Worm (Caenorhabditis elegans) whole organism, L1 larva: ENCODE measurements around the gene H03G16.5.

Experiments
- C16A3.4 ChIP-seq: fragments of 150-350 bp; optimal IDR thresholded peaks from 2 replicates; lab custom pipeline; 2014; ENCODE audit warnings: missing biosample characterization, missing genetic modification characterization
- C34B4.2 ChIP-seq: sonication (generic microtip); optimal IDR thresholded peaks from 2 replicates; lab custom pipeline; 2017; ENCODE audit warnings: mild to moderate bottlenecking, missing genetic modification characterization, missing compliant biosample characterization
- F16B12.6 ChIP-seq: fragments of 150-350 bp; optimal IDR thresholded peaks from 2 replicates; lab custom pipeline; 2014; ENCODE audit warnings: missing biosample characterization, missing genetic modification characterization
- Y116A8C.19 ChIP-seq: sonication (generic microtip); optimal IDR thresholded peaks from 2 replicates; lab custom pipeline; 2016; ENCODE audit warnings: missing compliant biosample characterization, missing genetic modification characterization, borderline replicate concordance
- aha-1 ChIP-seq: fragments of 150-350 bp; optimal IDR thresholded peaks from 2 replicates; lab custom pipeline; 2014; ENCODE audit warnings: missing biosample characterization, missing genetic modification characterization
- alr-1 ChIP-seq: fragments of 200-800 bp; sonication (Bioruptor generic); optimal IDR thresholded peaks from 2 replicates; lab custom pipeline; 2018; ENCODE audit warnings: borderline replicate concordance, mild to moderate bottlenecking, missing genetic modification characterization, missing compliant biosample characterization
- ama-1 ChIP-seq: fragments of 150-350 bp; optimal IDR thresholded peaks from 2 replicates; lab custom pipeline; 2014
- blmp-1 ChIP-seq: fragments of 150-350 bp; optimal IDR thresholded peaks from 2 replicates; lab custom pipeline; 2014; ENCODE audit warnings: missing biosample characterization, missing genetic modification characterization
- ceh-63 ChIP-seq: fragments of 200-800 bp; sonication (Bioruptor generic); optimal IDR thresholded peaks from 2 replicates; lab custom pipeline; 2018; ENCODE audit warnings: mild to moderate bottlenecking, missing genetic modification characterization, missing compliant biosample characterization
- ceh-8 ChIP-seq: fragments of 200-800 bp; sonication (Bioruptor generic); optimal IDR thresholded peaks from 2 replicates; lab custom pipeline; 2018; ENCODE audit warnings: mild to moderate bottlenecking, missing genetic modification characterization, moderate library complexity, missing compliant biosample characterization
- ceh-82 ChIP-seq, 3 experiments: fragments of 150-350 bp in 1 of 3; sonication (generic microtip) in 2 of 3; optimal IDR thresholded peaks; 2 replicates each; lab custom pipeline; 2014 to 2017; ENCODE audit warnings: missing biosample characterization in 3 of 3, missing genetic modification characterization in 3 of 3
- ceh-90 ChIP-seq: sonication (generic microtip); optimal IDR thresholded peaks from 2 replicates; lab custom pipeline; 2016; ENCODE audit warnings: missing genetic modification characterization, missing compliant biosample characterization
- dpl-1 ChIP-seq, 3 experiments: fragments of 150-350 bp in 2 of 3; sonication (generic microtip) in 1 of 3; optimal IDR thresholded peaks; 2 replicates each; lab custom pipeline; 2014 to 2017; ENCODE audit warnings: missing biosample characterization in 3 of 3, missing genetic modification characterization in 3 of 3, missing genetic modification reagents in 3 of 3
- dsc-1 ChIP-seq: sonication (generic microtip); optimal IDR thresholded peaks from 2 replicates; lab custom pipeline; 2016; ENCODE audit warnings: mild to moderate bottlenecking, missing genetic modification characterization, missing compliant biosample characterization
- efl-1 ChIP-seq, 4 experiments: fragments of 150-350 bp; optimal IDR thresholded peaks in 3 of 4; peaks in 1 of 4; 1 replicate in 1 of 4; 2 replicates in 3 of 4; lab custom pipeline; 2014; ENCODE audit warnings: missing biosample characterization in 2 of 4, missing genetic modification characterization in 2 of 4, missing genetic modification reagents in 2 of 4
- elt-2 ChIP-seq: sonication (generic microtip); optimal IDR thresholded peaks from 2 replicates; lab custom pipeline; 2016; ENCODE audit warnings: missing genetic modification characterization, mild to moderate bottlenecking, inconsistent platforms, missing compliant biosample characterization, missing genetic modification reagents
- ets-5 ChIP-seq: fragments of 200-800 bp; sonication (Bioruptor generic); IDR thresholded peaks from 2 replicates; pipeline ENCODE4 v1.3.6; 2022; ENCODE audit warnings: missing genetic modification characterization, missing compliant biosample characterization
- fos-1 ChIP-seq: fragments of 150-350 bp; optimal IDR thresholded peaks from 2 replicates; lab custom pipeline; 2014; ENCODE audit warnings: missing biosample characterization, missing genetic modification characterization
- grh-1 ChIP-seq: fragments of 200-800 bp; sonication (Bioruptor generic); IDR thresholded peaks from 2 replicates; pipeline ENCODE4 v1.3.6; 2022; ENCODE audit warnings: missing genetic modification reagents, missing genetic modification characterization, missing compliant biosample characterization
- hlh-17 ChIP-seq: fragments of 200-800 bp; sonication (Bioruptor generic); optimal IDR thresholded peaks from 2 replicates; lab custom pipeline; 2018; ENCODE audit warnings: missing genetic modification characterization, mild to moderate bottlenecking, missing compliant biosample characterization, moderate library complexity, borderline replicate concordance
- hpl-2 ChIP-seq: fragments of 150-350 bp; optimal IDR thresholded peaks from 2 replicates; lab custom pipeline; 2014; ENCODE audit warnings: missing biosample characterization, missing genetic modification reagents, missing genetic modification characterization
- isw-1 ChIP-seq: fragments of 200-800 bp; sonication (Bioruptor generic); IDR thresholded peaks from 2 replicates; pipeline ENCODE4 v1.3.6; 2022; ENCODE audit warnings: missing genetic modification characterization, missing compliant biosample characterization
- jun-1 ChIP-seq: fragments of 150-350 bp; optimal IDR thresholded peaks from 2 replicates; lab custom pipeline; 2014; ENCODE audit warnings: missing biosample characterization, missing genetic modification reagents, missing genetic modification characterization
- lin-14 ChIP-seq: fragments of 200-800 bp; sonication (Bioruptor generic); optimal IDR thresholded peaks from 2 replicates; lab custom pipeline; 2018; ENCODE audit warnings: mild to moderate bottlenecking, missing genetic modification characterization, moderate library complexity, missing compliant biosample characterization
- lin-15B ChIP-seq: fragments of 150-350 bp; sonication (generic microtip); optimal IDR thresholded peaks from 3 replicates; lab custom pipeline; 2014; ENCODE audit warnings: missing biosample characterization, missing genetic modification characterization
- lin-35 ChIP-seq, 2 experiments: fragments of 150-350 bp; optimal IDR thresholded peaks; 2 replicates each; lab custom pipeline; 2014; ENCODE audit warnings: missing biosample characterization in 2 of 2, missing genetic modification characterization in 2 of 2, missing genetic modification reagents in 2 of 2
- lsy-2 ChIP-seq, 2 experiments: fragments of 150-350 bp; optimal IDR thresholded peaks; 2 replicates each; lab custom pipeline; 2014; ENCODE audit warnings: missing biosample characterization in 2 of 2, missing genetic modification characterization in 2 of 2
- mdl-1 ChIP-seq, 2 experiments: fragments of 150-350 bp; optimal IDR thresholded peaks; 2 replicates each; lab custom pipeline; 2014 to 2017; ENCODE audit warnings: missing biosample characterization in 2 of 2, missing genetic modification characterization in 2 of 2, inconsistent platforms in 1 of 2
- mef-2 ChIP-seq: fragments of 150-350 bp; optimal IDR thresholded peaks from 2 replicates; lab custom pipeline; 2014; ENCODE audit warnings: missing biosample characterization, missing genetic modification characterization
- nhr-11 ChIP-seq: fragments of 150-350 bp; optimal IDR thresholded peaks from 2 replicates; lab custom pipeline; 2014; ENCODE audit warnings: missing biosample characterization, missing genetic modification characterization
- nhr-12 ChIP-seq: sonication (generic microtip); optimal IDR thresholded peaks from 2 replicates; lab custom pipeline; 2017; ENCODE audit warnings: missing biosample characterization, missing genetic modification characterization
- nhr-19 ChIP-seq: fragments of 200-800 bp; sonication (Bioruptor generic); conservative IDR thresholded peaks from 2 replicates; pipeline ENCODE4 v1.3.6; 2022; ENCODE audit warnings: missing genetic modification characterization, missing compliant biosample characterization
- nhr-20 ChIP-seq: sonication (generic microtip); optimal IDR thresholded peaks from 2 replicates; lab custom pipeline; 2016; ENCODE audit warnings: mild to moderate bottlenecking, missing genetic modification characterization, missing compliant biosample characterization
- nhr-237 ChIP-seq: fragments of 150-350 bp; optimal IDR thresholded peaks from 2 replicates; lab custom pipeline; 2014; ENCODE audit warnings: missing biosample characterization, missing genetic modification characterization
- nhr-28 ChIP-seq: fragments of 150-350 bp; optimal IDR thresholded peaks from 2 replicates; lab custom pipeline; 2014; ENCODE audit warnings: missing biosample characterization, missing genetic modification characterization
- nhr-76 ChIP-seq: sonication (generic microtip); optimal IDR thresholded peaks from 2 replicates; lab custom pipeline; 2017; ENCODE audit warnings: missing biosample characterization, missing genetic modification characterization
- nhr-84 ChIP-seq: sonication (generic microtip); optimal IDR thresholded peaks from 2 replicates; lab custom pipeline; 2017; ENCODE audit warnings: missing biosample characterization, missing genetic modification characterization
- pax-3 ChIP-seq: fragments of 200-800 bp; sonication (Bioruptor generic); optimal IDR thresholded peaks from 2 replicates; lab custom pipeline; 2018; ENCODE audit warnings: mild to moderate bottlenecking, missing genetic modification characterization, moderate library complexity, missing compliant biosample characterization
- pqm-1 ChIP-seq: sonication (generic microtip); optimal IDR thresholded peaks from 3 replicates; lab custom pipeline; 2017; ENCODE audit warnings: missing biosample characterization, missing genetic modification characterization
- skn-1 ChIP-seq: fragments of 150-350 bp; optimal IDR thresholded peaks from 2 replicates; lab custom pipeline; 2014; ENCODE audit warnings: missing biosample characterization, missing genetic modification characterization
- snpc-4 ChIP-seq: fragments of 150-350 bp; optimal IDR thresholded peaks from 2 replicates; lab custom pipeline; 2014; ENCODE audit warnings: missing biosample characterization, missing genetic modification characterization
- snu-23 ChIP-seq: sonication (generic microtip); optimal IDR thresholded peaks from 2 replicates; lab custom pipeline; 2016; ENCODE audit warnings: missing genetic modification characterization, missing compliant biosample characterization
- sptf-1 ChIP-seq: fragments of 150-350 bp; optimal IDR thresholded peaks from 2 replicates; lab custom pipeline; 2014; ENCODE audit warnings: missing biosample characterization, missing genetic modification characterization
- sup-37 ChIP-seq: fragments of 200-800 bp; sonication (Bioruptor generic); optimal IDR thresholded peaks from 2 replicates; lab custom pipeline; 2018; ENCODE audit warnings: mild to moderate bottlenecking, missing genetic modification characterization, missing compliant biosample characterization
- swsn-7 ChIP-seq: sonication (generic microtip); optimal IDR thresholded peaks from 2 replicates; lab custom pipeline; 2016; ENCODE audit warnings: missing genetic modification characterization, missing compliant biosample characterization
- tbx-2 ChIP-seq: sonication (generic microtip); optimal IDR thresholded peaks from 2 replicates; lab custom pipeline; 2016; ENCODE audit warnings: missing genetic modification characterization, missing compliant biosample characterization
- tlp-1 ChIP-seq: fragments of 150-350 bp; optimal IDR thresholded peaks from 2 replicates; lab custom pipeline; 2014; ENCODE audit warnings: missing biosample characterization, missing genetic modification characterization
- unc-130 ChIP-seq: fragments of 150-350 bp; optimal IDR thresholded peaks from 2 replicates; lab custom pipeline; 2017; ENCODE audit warnings: missing biosample characterization, missing genetic modification characterization, inconsistent platforms
- unc-30 ChIP-seq: sonication (generic microtip); optimal IDR thresholded peaks from 2 replicates; lab custom pipeline; 2017; ENCODE audit warnings: missing biosample characterization, missing genetic modification characterization
- unc-62 ChIP-seq: fragments of 150-350 bp; optimal IDR thresholded peaks from 2 replicates; lab custom pipeline; 2014; ENCODE audit warnings: missing biosample characterization, missing genetic modification reagents, missing genetic modification characterization
- unc-86 ChIP-seq: sonication (generic microtip); optimal IDR thresholded peaks from 2 replicates; lab custom pipeline; 2016; ENCODE audit warnings: missing genetic modification characterization, missing compliant biosample characterization
- xbp-1 ChIP-seq: sonication (generic microtip); optimal IDR thresholded peaks from 2 replicates; lab custom pipeline; 2016; ENCODE audit warnings: missing genetic modification characterization, missing compliant biosample characterization
- zag-1 ChIP-seq: fragments of 150-350 bp; optimal IDR thresholded peaks from 2 replicates; lab custom pipeline; 2014; ENCODE audit warnings: missing biosample characterization, missing genetic modification characterization

Gene H03G16.5

ce11 chrX:15072877-15073276 lies 16.2 kb upstream of the H03G16.5 start (continued):
- no peak for TF ChIP-seq C16A3.4 (tag; lab: Kevin White, UChicago)
- no peak for TF ChIP-seq nhr-11
- TF ChIP-seq jun-1 (tag; lab: Kevin White, UChicago), result no peak
- TF ChIP-seq ama-1, result no peak
- no peak for TF ChIP-seq efl-1 (optimal IDR thresholded peaks at IDR 0.05; lab: Kevin White, UChicago)
- peak in 1 of 2 experiments; percentile 58 for TF ChIP-seq efl-1 (GFP tag; optimal IDR thresholded peaks at IDR 0.05 in 1 of 2; lab: Kevin White, UChicago)
- TF ChIP-seq lin-35 (GFP tag; optimal IDR thresholded peaks at IDR 0.05; lab: Kevin White, UChicago), result peak in 1 of 2 experiments; percentile 35
- no peak for TF ChIP-seq ceh-82 (tag; optimal IDR thresholded peaks at IDR 0.05; lab: Kevin White, UChicago)
- TF ChIP-seq sptf-1, result no peak
- TF ChIP-seq alr-1 (tag; lab: Kevin White, UChicago), result no peak
- no peak for TF ChIP-seq aha-1
- TF ChIP-seq nhr-76 (tag; lab: Kevin White, UChicago), result no peak
- TF ChIP-seq pqm-1, result no peak
- peak in 1 of 2 experiments; percentile 35 for TF ChIP-seq mdl-1 (tag; optimal IDR thresholded peaks at IDR 0.05; lab: Kevin White, UChicago)
- TF ChIP-seq snpc-4 (tag; lab: Kevin White, UChicago), result no peak
- TF ChIP-seq fos-1 (tag; lab: Kevin White, UChicago), result no peak
- peak; percentile 67 for TF ChIP-seq snu-23 (GFP tag; lab: Kevin White, UChicago)
- TF ChIP-seq elt-2, result no peak
- TF ChIP-seq zag-1 (tag; lab: Kevin White, UChicago), result no peak
- TF ChIP-seq unc-130 (tag; lab: Kevin White, UChicago), result peak; percentile 28
- peak; percentile 94 for TF ChIP-seq blmp-1 (tag; lab: Kevin White, UChicago)
- peak; percentile 49 for TF ChIP-seq nhr-19 (GFP tag; lab: Robert Waterston, UW)
- TF ChIP-seq nhr-28 (tag; lab: Kevin White, UChicago), result no peak
- no peak for TF ChIP-seq unc-86 (tag; lab: Kevin White, UChicago)
- no peak for TF ChIP-seq ets-5
- no peak for TF ChIP-seq C34B4.2 (tag; lab: Kevin White, UChicago)
- TF ChIP-seq Y116A8C.19 (tag; lab: Kevin White, UChicago), result no peak
- no peak for TF ChIP-seq tlp-1
- TF ChIP-seq hlh-17 (GFP tag; lab: Kevin White, UChicago), result no peak
- TF ChIP-seq nhr-237 (tag; lab: Kevin White, UChicago), result no peak
- TF ChIP-seq swsn-7, result no peak
- TF ChIP-seq skn-1 (tag; lab: Kevin White, UChicago), result no peak
- no peak for TF ChIP-seq mef-2
- no peak for TF ChIP-seq hpl-2 (GFP tag; lab: Kevin White, UChicago)
- no peak for TF ChIP-seq ceh-90
- no peak for TF ChIP-seq nhr-84 (tag; lab: Kevin White, UChicago)
- TF ChIP-seq xbp-1, result no peak
- peak in 1 of 3 experiments; percentile 8 for TF ChIP-seq dpl-1 (GFP tag; optimal IDR thresholded peaks at IDR 0.05; lab: Kevin White, UChicago)
- TF ChIP-seq F16B12.6 (tag; lab: Kevin White, UChicago), result no peak
- TF ChIP-seq sup-37 (GFP tag; lab: Kevin White, UChicago), result no peak
- TF ChIP-seq pax-3, result no peak
- TF ChIP-seq ceh-8 (GFP tag; lab: Kevin White, UChicago), result no peak
- no peak for TF ChIP-seq unc-62
- no peak for TF ChIP-seq dsc-1 (tag; lab: Kevin White, UChicago)
- TF ChIP-seq nhr-20 (tag; lab: Kevin White, UChicago), result peak; percentile 81
- TF ChIP-seq lin-15B (tag; lab: Kevin White, UChicago), result no peak
- 0 out of 2 replicates have a peak, but pooled peaks have one; percentile 61 for TF ChIP-seq grh-1 (GFP tag; lab: Robert Waterston, UW)
- TF ChIP-seq ceh-63 (GFP tag; lab: Kevin White, UChicago), result no peak
- peak; percentile 56 for TF ChIP-seq lin-14 (GFP tag; lab: Kevin White, UChicago)
- no peak for TF ChIP-seq nhr-12
- no peak for TF ChIP-seq unc-30 (tag; lab: Kevin White, UChicago)
- peak; percentile 69 for TF ChIP-seq tbx-2 (tag; lab: Kevin White, UChicago)
- TF ChIP-seq lsy-2 (tag; optimal IDR thresholded peaks at IDR 0.05; lab: Kevin White, UChicago), result no peak
- TF ChIP-seq isw-1 (GFP tag; lab: Robert Waterston, UW), result no peak
- TF ChIP-seq, all 84 proteins: peak for 16
